Fruit fly (Drosophila melanogaster) whole organism: ENCODE measurements around the gene alphaSnap.

ENCODE experiments used
- CG8478 ChIP-seq: fragments of >200 bp; optimal IDR thresholded peaks from 2 replicates; lab custom pipeline; 2018; ENCODE audit warnings: inconsistent platforms
- Dll ChIP-seq: fragments of >200 bp; optimal IDR thresholded peaks from 2 replicates; lab custom pipeline; 2017
- psq ChIP-seq: fragments of >200 bp; optimal IDR thresholded peaks from 2 replicates; lab custom pipeline; 2017
- usp ChIP-seq: fragments of >200 bp; optimal IDR thresholded peaks from 2 replicates; lab custom pipeline; 2017; ENCODE audit warnings: missing biosample characterization, missing genetic modification characterization, mixed read lengths

DNA sequence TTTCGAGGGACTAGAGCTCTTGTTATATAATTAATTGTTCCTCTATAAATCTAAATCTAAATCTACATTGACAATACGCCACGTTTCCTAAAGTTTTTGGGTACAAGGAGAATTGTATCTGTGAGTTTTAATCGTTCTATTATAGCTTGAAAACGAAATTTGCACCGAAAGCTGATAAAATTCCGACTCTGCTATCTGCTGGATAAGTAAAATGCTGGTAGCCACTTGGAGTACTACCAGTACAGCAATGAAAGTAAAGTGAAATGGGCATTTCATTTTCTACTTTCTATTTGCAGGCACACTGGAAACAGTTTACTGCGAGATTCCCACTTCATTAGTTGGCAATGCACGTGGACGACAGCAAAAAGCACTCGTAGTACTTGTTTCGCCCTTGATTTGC is 39.7 kb downstream of the alphaSnap start, which contains the start of gene CG5618:
- TF ChIP-seq CG8478 (no peak), psq (no peak), usp (GFP tag; lab: Kevin White, UChicago) (no peak), Dll (lab: Kevin White, UChicago) (no peak)
